Fruit fly (Drosophila melanogaster): Measurements from ENCODE around the gene CG11723.

CG11723 gene

dm6 chr2L:2151544-2152290 lies 4.6 kb upstream of the CG11723 start, which contains the start of gene AIF:
AIF (plus strand) TSS chr2L:2151754.
- TF ChIP-seq Snoo (tag; optimal IDR thresholded peaks at IDR 0.05) (no peak), CG13204 (GFP tag; optimal IDR thresholded peaks at IDR 0.05) (no peak), CG12605 (GFP tag; IDR thresholded peaks at IDR 0.05) (no peak), fd96Ca (GFP tag; IDR thresholded peaks at IDR 0.05) (no peak), Pif1A (GFP tag; optimal IDR thresholded peaks at IDR 0.05) (no peak), Ets98B (GFP tag; IDR thresholded peaks at IDR 0.05) (no peak), CG14655 (GFP tag; optimal IDR thresholded peaks at IDR 0.05) (no peak)

dm6 chr2L:2144725-2145656 lies 2.1 kb downstream of the CG11723 start, which contains the start of gene tho2:
tho2 (minus strand) TSS chr2L:2145187.
- TF ChIP-seq CG12605 (GFP tag; IDR thresholded peaks at IDR 0.05) (no peak), rn (GFP tag; IDR thresholded peaks at IDR 0.05) (no peak), Pif1A (GFP tag; optimal IDR thresholded peaks at IDR 0.05) (no peak), CG15710 (tag; optimal IDR thresholded peaks at IDR 0.05) (no peak), CG4496 (GFP tag; IDR thresholded peaks at IDR 0.05) (no peak), D1 (tag; optimal IDR thresholded peaks at IDR 0.05) (no peak), CG9948 (tag; optimal IDR thresholded peaks at IDR 0.05) (no peak)

- TF ChIP-seq CG32121 (GFP tag; IDR thresholded peaks at IDR 0.05): no peak
- TF ChIP-seq Snoo (tag; optimal IDR thresholded peaks at IDR 0.05): no peak
- TF ChIP-seq CG14655 (GFP tag; optimal IDR thresholded peaks at IDR 0.05): no peak
- TF ChIP-seq CG13204 (GFP tag; optimal IDR thresholded peaks at IDR 0.05): no peak
- TF ChIP-seq D1 (tag; optimal IDR thresholded peaks at IDR 0.05): no peak
- no peak for TF ChIP-seq fd96Ca (GFP tag; IDR thresholded peaks at IDR 0.05)
- TF ChIP-seq CG17806 (tag; optimal IDR thresholded peaks at IDR 0.05): no peak
- no peak for TF ChIP-seq gl (tag; optimal IDR thresholded peaks at IDR 0.05)
- no peak for TF ChIP-seq EcR (GFP tag; optimal IDR thresholded peaks at IDR 0.05)
- no peak for TF ChIP-seq CG10348 (GFP tag; IDR thresholded peaks at IDR 0.05)
Measured at dm6 chr2L:2133009-2133408, 14.1 kb downstream of the CG11723 start.

dm6 chr2L:2132215-2132614 lies 14.9 kb downstream of the CG11723 start:
- TF ChIP-seq Snoo (tag; optimal IDR thresholded peaks at IDR 0.05) (no peak), Pif1A (GFP tag; optimal IDR thresholded peaks at IDR 0.05) (no peak), CG14655 (GFP tag; optimal IDR thresholded peaks at IDR 0.05) (no peak), CG13204 (GFP tag; optimal IDR thresholded peaks at IDR 0.05) (no peak), fd96Ca (GFP tag; IDR thresholded peaks at IDR 0.05) (no peak), CG12605 (GFP tag; IDR thresholded peaks at IDR 0.05) (no peak), gl (tag; optimal IDR thresholded peaks at IDR 0.05) (no peak), rn (GFP tag; IDR thresholded peaks at IDR 0.05) (no peak), CG15710 (tag; optimal IDR thresholded peaks at IDR 0.05) (no peak), D1 (tag; optimal IDR thresholded peaks at IDR 0.05) (no peak), Ets98B (GFP tag; IDR thresholded peaks at IDR 0.05) (no peak), CG4496 (GFP tag; IDR thresholded peaks at IDR 0.05) (no peak), CG10348 (GFP tag; IDR thresholded peaks at IDR 0.05) (no peak), Pif1B (GFP tag; optimal IDR thresholded peaks at IDR 0.05) (no peak), CG9948 (tag; optimal IDR thresholded peaks at IDR 0.05) (no peak), CG8301 (tag; optimal IDR thresholded peaks at IDR 0.05) (no peak), EcR (GFP tag; optimal IDR thresholded peaks at IDR 0.05) (no peak), CG32121 (GFP tag; IDR thresholded peaks at IDR 0.05) (no peak), CG34367 (tag; optimal IDR thresholded peaks at IDR 0.05) (no peak)

dm6 chr2L:2131449-2132109 lies 15.5 kb downstream of the CG11723 start:
- TF ChIP-seq Pif1B (GFP tag; optimal IDR thresholded peaks at IDR 0.05) (no peak), CG32121 (GFP tag; IDR thresholded peaks at IDR 0.05) (peak; percentile 25; the same call in 1 of the 2 replicates)

dm6 chr2L:2130157-2130987 lies 16.7 kb downstream of the CG11723 start, which contains the start of gene Glyp:
Glyp (plus strand) TSS chr2L:2130813.
- TF ChIP-seq fd96Ca (GFP tag; IDR thresholded peaks at IDR 0.05) (peak; percentile 97), Pif1B (GFP tag; optimal IDR thresholded peaks at IDR 0.05) (peak; percentile 98), CG8159 (tag; optimal IDR thresholded peaks at IDR 0.05) (peak; percentile 98), CG4496 (GFP tag; IDR thresholded peaks at IDR 0.05) (peak; percentile 94), CG8301 (tag; optimal IDR thresholded peaks at IDR 0.05) (peak; percentile 97), CG32121 (GFP tag; IDR thresholded peaks at IDR 0.05) (peak; percentile 98), CG13204 (GFP tag; optimal IDR thresholded peaks at IDR 0.05) (peak; percentile 93), CG12605 (GFP tag; IDR thresholded peaks at IDR 0.05) (peak; percentile 83), CG14655 (GFP tag; optimal IDR thresholded peaks at IDR 0.05) (peak; percentile 98), rn (GFP tag; IDR thresholded peaks at IDR 0.05) (peak; percentile 85), gl (tag; optimal IDR thresholded peaks at IDR 0.05) (peak; percentile 84), Snoo (tag; optimal IDR thresholded peaks at IDR 0.05) (peak; percentile 97), CG17806 (tag; optimal IDR thresholded peaks at IDR 0.05) (peak; percentile 96), EcR (GFP tag; optimal IDR thresholded peaks at IDR 0.05) (peak; percentile 97), Ets98B (GFP tag; IDR thresholded peaks at IDR 0.05) (peak; percentile 95), CG15710 (tag; optimal IDR thresholded peaks at IDR 0.05) (peak; percentile 97), CG9948 (tag; optimal IDR thresholded peaks at IDR 0.05) (peak; percentile 97), D1 (tag; optimal IDR thresholded peaks at IDR 0.05) (peak; percentile 77), CG34367 (tag; optimal IDR thresholded peaks at IDR 0.05) (peak; percentile 94), Pif1A (GFP tag; optimal IDR thresholded peaks at IDR 0.05) (peak; percentile 96), CG10348 (GFP tag; IDR thresholded peaks at IDR 0.05) (peak; percentile 83)
